Worm (Caenorhabditis elegans) whole organism, L1 larva: ENCODE results near the gene srh-2.

Source experiments
- C04F5.9 ChIP-seq: sonication (generic microtip); optimal IDR thresholded peaks from 2 replicates; lab custom pipeline; 2016; ENCODE audit warnings: missing genetic modification characterization, missing compliant biosample characterization
- C16A3.4 ChIP-seq: fragments of 150-350 bp; optimal IDR thresholded peaks from 2 replicates; lab custom pipeline; 2014; ENCODE audit warnings: missing biosample characterization, missing genetic modification characterization
- C34B4.2 ChIP-seq: sonication (generic microtip); optimal IDR thresholded peaks from 2 replicates; lab custom pipeline; 2017; ENCODE audit warnings: mild to moderate bottlenecking, missing genetic modification characterization, missing compliant biosample characterization
- ama-1 ChIP-seq: fragments of 150-350 bp; optimal IDR thresholded peaks from 2 replicates; lab custom pipeline; 2014
- blmp-1 ChIP-seq: fragments of 150-350 bp; optimal IDR thresholded peaks from 2 replicates; lab custom pipeline; 2014; ENCODE audit warnings: missing biosample characterization, missing genetic modification characterization
- ceh-8 ChIP-seq: fragments of 200-800 bp; sonication (Bioruptor generic); optimal IDR thresholded peaks from 2 replicates; lab custom pipeline; 2018; ENCODE audit warnings: mild to moderate bottlenecking, missing genetic modification characterization, moderate library complexity, missing compliant biosample characterization
- efl-1 ChIP-seq, 4 experiments: fragments of 150-350 bp; optimal IDR thresholded peaks in 3 of 4; peaks in 1 of 4; 1 replicate in 1 of 4; 2 replicates in 3 of 4; lab custom pipeline; 2014; ENCODE audit warnings: missing biosample characterization in 2 of 4, missing genetic modification characterization in 2 of 4, missing genetic modification reagents in 2 of 4
- efl-3 ChIP-seq: fragments of 200-800 bp; sonication (Bioruptor generic); optimal IDR thresholded peaks from 2 replicates; lab custom pipeline; 2018; ENCODE audit warnings: mild to moderate bottlenecking, missing genetic modification characterization, missing compliant biosample characterization
- egl-27 ChIP-seq, 2 experiments: fragments of 150-350 bp in 1 of 2; sonication (generic microtip); optimal IDR thresholded peaks; 3 replicates each; lab custom pipeline; 2017 to 2018; ENCODE audit warnings: missing biosample characterization in 2 of 2, missing genetic modification characterization in 2 of 2, missing genetic modification reagents in 2 of 2
- elt-2 ChIP-seq: sonication (generic microtip); optimal IDR thresholded peaks from 2 replicates; lab custom pipeline; 2016; ENCODE audit warnings: missing genetic modification characterization, mild to moderate bottlenecking, inconsistent platforms, missing compliant biosample characterization, missing genetic modification reagents
- elt-3 ChIP-seq, 6 experiments: fragments of 150-350 bp in 1 of 6; sonication (generic microtip); optimal IDR thresholded peaks; 2 replicates each; lab custom pipeline; 2017 to 2018; ENCODE audit warnings: missing biosample characterization in 6 of 6, missing genetic modification characterization in 6 of 6, inconsistent platforms in 1 of 6
- fkh-10 ChIP-seq: sonication (generic microtip); optimal IDR thresholded peaks from 2 replicates; lab custom pipeline; 2017; ENCODE audit warnings: missing biosample characterization, missing genetic modification reagents, missing genetic modification characterization
- grh-1 ChIP-seq: fragments of 200-800 bp; sonication (Bioruptor generic); IDR thresholded peaks from 2 replicates; pipeline ENCODE4 v1.3.6; 2022; ENCODE audit warnings: missing genetic modification reagents, missing genetic modification characterization, missing compliant biosample characterization
- hlh-17 ChIP-seq: fragments of 200-800 bp; sonication (Bioruptor generic); optimal IDR thresholded peaks from 2 replicates; lab custom pipeline; 2018; ENCODE audit warnings: missing genetic modification characterization, mild to moderate bottlenecking, missing compliant biosample characterization, moderate library complexity, borderline replicate concordance
- jun-1 ChIP-seq: fragments of 150-350 bp; optimal IDR thresholded peaks from 2 replicates; lab custom pipeline; 2014; ENCODE audit warnings: missing biosample characterization, missing genetic modification reagents, missing genetic modification characterization
- lin-14 ChIP-seq: fragments of 200-800 bp; sonication (Bioruptor generic); optimal IDR thresholded peaks from 2 replicates; lab custom pipeline; 2018; ENCODE audit warnings: mild to moderate bottlenecking, missing genetic modification characterization, moderate library complexity, missing compliant biosample characterization
- lin-35 ChIP-seq, 2 experiments: fragments of 150-350 bp; optimal IDR thresholded peaks; 2 replicates each; lab custom pipeline; 2014; ENCODE audit warnings: missing biosample characterization in 2 of 2, missing genetic modification characterization in 2 of 2, missing genetic modification reagents in 2 of 2
- lir-3 ChIP-seq: sonication (generic microtip); optimal IDR thresholded peaks from 2 replicates; lab custom pipeline; 2016; ENCODE audit warnings: mild to moderate bottlenecking, missing genetic modification characterization, moderate library complexity, missing compliant biosample characterization; ENCODE audit not compliant: poor library complexity
- lsy-2 ChIP-seq, 2 experiments: fragments of 150-350 bp; optimal IDR thresholded peaks; 2 replicates each; lab custom pipeline; 2014; ENCODE audit warnings: missing biosample characterization in 2 of 2, missing genetic modification characterization in 2 of 2
- mdl-1 ChIP-seq, 2 experiments: fragments of 150-350 bp; optimal IDR thresholded peaks; 2 replicates each; lab custom pipeline; 2014 to 2017; ENCODE audit warnings: missing biosample characterization in 2 of 2, missing genetic modification characterization in 2 of 2, inconsistent platforms in 1 of 2
- mep-1 ChIP-seq: fragments of 150-350 bp; optimal IDR thresholded peaks from 2 replicates; lab custom pipeline; 2014; ENCODE audit warnings: missing biosample characterization, missing genetic modification characterization
- nhr-11 ChIP-seq: fragments of 150-350 bp; optimal IDR thresholded peaks from 2 replicates; lab custom pipeline; 2014; ENCODE audit warnings: missing biosample characterization, missing genetic modification characterization
- nhr-19 ChIP-seq: fragments of 200-800 bp; sonication (Bioruptor generic); conservative IDR thresholded peaks from 2 replicates; pipeline ENCODE4 v1.3.6; 2022; ENCODE audit warnings: missing genetic modification characterization, missing compliant biosample characterization
- nhr-20 ChIP-seq: sonication (generic microtip); optimal IDR thresholded peaks from 2 replicates; lab custom pipeline; 2016; ENCODE audit warnings: mild to moderate bottlenecking, missing genetic modification characterization, missing compliant biosample characterization
- nhr-28 ChIP-seq: fragments of 150-350 bp; optimal IDR thresholded peaks from 2 replicates; lab custom pipeline; 2014; ENCODE audit warnings: missing biosample characterization, missing genetic modification characterization
- nhr-47 ChIP-seq: sonication (generic microtip); optimal IDR thresholded peaks from 2 replicates; lab custom pipeline; 2016; ENCODE audit warnings: mild to moderate bottlenecking, missing genetic modification characterization, moderate library complexity, missing compliant biosample characterization
- nhr-71 ChIP-seq: sonication (generic microtip); optimal IDR thresholded peaks from 2 replicates; lab custom pipeline; 2016; ENCODE audit warnings: mild to moderate bottlenecking, missing genetic modification characterization, moderate library complexity, missing compliant biosample characterization
- nhr-76 ChIP-seq: sonication (generic microtip); optimal IDR thresholded peaks from 2 replicates; lab custom pipeline; 2017; ENCODE audit warnings: missing biosample characterization, missing genetic modification characterization
- nhr-85 ChIP-seq: sonication (generic microtip); peaks from one replicate; lab custom pipeline; 2016; ENCODE audit warnings: missing genetic modification characterization, inconsistent platforms, missing compliant biosample characterization
- nhr-90 ChIP-seq: sonication (generic microtip); optimal IDR thresholded peaks from 2 replicates; lab custom pipeline; 2016; ENCODE audit warnings: mild to moderate bottlenecking, missing genetic modification characterization, missing compliant biosample characterization; ENCODE audit not compliant: poor library complexity
- pax-3 ChIP-seq: fragments of 200-800 bp; sonication (Bioruptor generic); optimal IDR thresholded peaks from 2 replicates; lab custom pipeline; 2018; ENCODE audit warnings: mild to moderate bottlenecking, missing genetic modification characterization, moderate library complexity, missing compliant biosample characterization
- rnt-1 ChIP-seq: sonication (generic microtip); optimal IDR thresholded peaks from 2 replicates; lab custom pipeline; 2016; ENCODE audit warnings: mild to moderate bottlenecking, missing genetic modification characterization, moderate library complexity, missing compliant biosample characterization
- snu-23 ChIP-seq: sonication (generic microtip); optimal IDR thresholded peaks from 2 replicates; lab custom pipeline; 2016; ENCODE audit warnings: missing genetic modification characterization, missing compliant biosample characterization
- sup-37 ChIP-seq: fragments of 200-800 bp; sonication (Bioruptor generic); optimal IDR thresholded peaks from 2 replicates; lab custom pipeline; 2018; ENCODE audit warnings: mild to moderate bottlenecking, missing genetic modification characterization, missing compliant biosample characterization
- swsn-7 ChIP-seq: sonication (generic microtip); optimal IDR thresholded peaks from 2 replicates; lab custom pipeline; 2016; ENCODE audit warnings: missing genetic modification characterization, missing compliant biosample characterization
- tbx-2 ChIP-seq: sonication (generic microtip); optimal IDR thresholded peaks from 2 replicates; lab custom pipeline; 2016; ENCODE audit warnings: missing genetic modification characterization, missing compliant biosample characterization
- tlp-1 ChIP-seq: fragments of 150-350 bp; optimal IDR thresholded peaks from 2 replicates; lab custom pipeline; 2014; ENCODE audit warnings: missing biosample characterization, missing genetic modification characterization
- unc-86 ChIP-seq: sonication (generic microtip); optimal IDR thresholded peaks from 2 replicates; lab custom pipeline; 2016; ENCODE audit warnings: missing genetic modification characterization, missing compliant biosample characterization
- unc-98 ChIP-seq: fragments of 200-800 bp; sonication (Bioruptor generic); IDR thresholded peaks from 2 replicates; pipeline ENCODE4 v1.3.6; 2022; ENCODE audit warnings: missing genetic modification characterization, missing compliant biosample characterization
- xbp-1 ChIP-seq: sonication (generic microtip); optimal IDR thresholded peaks from 2 replicates; lab custom pipeline; 2016; ENCODE audit warnings: missing genetic modification characterization, missing compliant biosample characterization
- ztf-11 ChIP-seq, 2 experiments: sonication (generic microtip); optimal IDR thresholded peaks; 2 replicates each; lab custom pipeline; 2016 to 2017; ENCODE audit warnings: missing genetic modification characterization in 2 of 2, missing biosample characterization in 1 of 2, missing compliant biosample characterization in 1 of 2
- ztf-4 ChIP-seq: fragments of 150-350 bp; optimal IDR thresholded peaks from 2 replicates; lab custom pipeline; 2014; ENCODE audit warnings: missing biosample characterization, missing genetic modification characterization

srh-2 gene

DNA sequence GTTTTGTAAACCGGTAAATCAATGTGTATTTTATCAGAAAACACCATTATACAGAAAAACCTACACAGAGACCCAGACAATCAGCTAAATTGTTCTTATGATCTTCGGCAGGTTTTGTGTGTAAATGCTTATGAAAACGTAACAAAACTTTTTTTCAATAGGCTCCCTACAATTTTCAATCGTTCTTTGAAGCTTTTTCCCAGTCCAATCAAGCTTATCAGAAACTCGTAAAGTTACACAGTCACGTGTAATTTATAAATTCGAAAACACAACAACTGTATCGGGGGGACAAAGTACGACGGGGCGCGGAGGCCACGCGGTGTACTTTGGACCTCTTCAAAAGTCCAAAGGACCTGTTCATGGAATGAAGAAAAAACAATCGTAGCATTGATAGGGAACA is 2.1 kb downstream of the srh-2 start:
- TF ChIP-seq nhr-47 (peak; percentile 49), xbp-1 (tag; lab: Kevin White, UChicago) (peak; percentile 5), nhr-71 (tag; lab: Kevin White, UChicago) (peak; percentile 88), C34B4.2 (tag; lab: Kevin White, UChicago) (no peak), snu-23 (GFP tag; lab: Kevin White, UChicago) (peak; percentile 64), ama-1 (lab: Kevin White, UChicago) (peak; percentile 43), lir-3 (peak; percentile 61), rnt-1 (peak; percentile 44), grh-1 (GFP tag; lab: Robert Waterston, UW) (peak; percentile 56; the same call in 1 of the 2 replicates), C16A3.4 (tag; lab: Kevin White, UChicago) (peak; percentile 49), efl-3 (GFP tag; lab: Kevin White, UChicago) (no peak), nhr-85 (tag; lab: Kevin White, UChicago) (peak; percentile 71), nhr-20 (peak; percentile 75), fkh-10 (GFP tag; lab: Kevin White, UChicago) (no peak), ztf-4 (tag; lab: Kevin White, UChicago) (peak; percentile 59), elt-3 (tag; optimal IDR thresholded peaks at IDR 0.05; lab: Kevin White, UChicago) (peak in 2 of 6 experiments; percentile 45 to 48), mdl-1 (tag; optimal IDR thresholded peaks at IDR 0.05; lab: Kevin White, UChicago) (peak in 1 of 2 experiments; percentile 73), unc-98 (no peak), swsn-7 (tag; lab: Kevin White, UChicago) (peak; percentile 0), egl-27 (tag; optimal IDR thresholded peaks at IDR 0.05; lab: Kevin White, UChicago) (no peak), unc-86 (tag; lab: Kevin White, UChicago) (no peak), mep-1 (tag; lab: Kevin White, UChicago) (peak; percentile 40), C04F5.9 (tag; lab: Kevin White, UChicago) (peak; percentile 37), hlh-17 (GFP tag; lab: Kevin White, UChicago) (no peak), blmp-1 (tag; lab: Kevin White, UChicago) (peak; percentile 13), pax-3 (tag; lab: Kevin White, UChicago) (no peak), tlp-1 (tag; lab: Kevin White, UChicago) (no peak), nhr-19 (GFP tag; lab: Robert Waterston, UW) (peak; percentile 94), elt-2 (tag; lab: Kevin White, UChicago) (peak; percentile 90), lsy-2 (tag; optimal IDR thresholded peaks at IDR 0.05; lab: Kevin White, UChicago) (peak; percentile 26 to 34), lin-14 (peak; percentile 71), efl-1 (optimal IDR thresholded peaks at IDR 0.05; lab: Kevin White, UChicago) (peak in 1 of 2 experiments; percentile 6), efl-1 (GFP tag; optimal IDR thresholded peaks at IDR 0.05 in 1 of 2; lab: Kevin White, UChicago) (no peak), nhr-90 (tag; lab: Kevin White, UChicago) (peak; percentile 74), lin-35 (GFP tag; optimal IDR thresholded peaks at IDR 0.05; lab: Kevin White, UChicago) (peak in 1 of 2 experiments; percentile 77), tbx-2 (tag; lab: Kevin White, UChicago) (peak; percentile 63), sup-37 (GFP tag; lab: Kevin White, UChicago) (peak; percentile 77), nhr-11 (tag; lab: Kevin White, UChicago) (no peak), jun-1 (tag; lab: Kevin White, UChicago) (no peak), nhr-76 (tag; lab: Kevin White, UChicago) (no peak), nhr-28 (tag; lab: Kevin White, UChicago) (no peak), ceh-8 (no peak), ztf-11 (tag; optimal IDR thresholded peaks at IDR 0.05; lab: Kevin White, UChicago) (peak in 1 of 2 experiments; percentile 32)
- TF ChIP-seq, all 84 proteins: peak for 28
